Fruit fly (Drosophila melanogaster) whole organism, embryonic: ENCODE data around the gene Nlg4.
A peak's percentile ranks its signal among the peaks of the same experiment; 100 is the strongest.

Experiments used
- Awh ChIP-seq: fragments of 200-800 bp; sonication (Bioruptor generic); IDR thresholded peaks from 2 replicates; pipeline ENCODE4, ENCODE4 v1.3.6; 2022; ENCODE audit warnings: missing biosample characterization, missing genetic modification characterization
- CG11398 ChIP-seq: fragments of 200-800 bp; sonication (Bioruptor generic); optimal IDR thresholded peaks from 2 replicates; lab custom pipeline; 2016; ENCODE audit warnings: missing biosample characterization, missing genetic modification characterization
- CG12744 ChIP-seq: fragments of 200-800 bp; sonication (Bioruptor generic); optimal IDR thresholded peaks from 2 replicates; lab custom pipeline; 2016; ENCODE audit warnings: missing biosample characterization, missing genetic modification characterization
- CG13123 ChIP-seq: fragments of 200-800 bp; sonication (Bioruptor generic); optimal IDR thresholded peaks from 2 replicates; lab custom pipeline; 2016; ENCODE audit warnings: missing biosample characterization, missing genetic modification characterization
- CG14710 ChIP-seq: fragments of 200-800 bp; sonication (Bioruptor generic); optimal IDR thresholded peaks from 3 replicates; lab custom pipeline; 2019; ENCODE audit warnings: missing biosample characterization, mild to moderate bottlenecking, missing genetic modification characterization, moderate library complexity
- CG1603 ChIP-seq: fragments of 200-800 bp; sonication (Bioruptor generic); optimal IDR thresholded peaks from 2 replicates; lab custom pipeline; 2019; ENCODE audit warnings: missing biosample characterization, mild to moderate bottlenecking, missing genetic modification characterization, moderate library complexity
- CG17829 ChIP-seq: fragments of 200-800 bp; optimal IDR thresholded peaks from 2 replicates; lab custom pipeline; 2019; ENCODE audit warnings: missing biosample characterization, mild to moderate bottlenecking, missing genetic modification characterization, moderate library complexity
- CG17912 ChIP-seq: fragments of 200-800 bp; sonication (Bioruptor generic); optimal IDR thresholded peaks from 2 replicates; lab custom pipeline; 2018; ENCODE audit warnings: missing biosample characterization, mild to moderate bottlenecking, missing genetic modification characterization
- CG18262 ChIP-seq: fragments of 200-800 bp; optimal IDR thresholded peaks from 3 replicates; lab custom pipeline; 2019; ENCODE audit warnings: missing biosample characterization, mild to moderate bottlenecking, missing genetic modification characterization, moderate library complexity
- CG2129 ChIP-seq: fragments of 200-800 bp; sonication (Bioruptor generic); IDR thresholded peaks from 2 replicates; pipeline ENCODE4 v1.3.6; 2022; ENCODE audit warnings: missing biosample characterization, missing genetic modification characterization; ENCODE audit not compliant: partially characterized antibody
- CG2202 ChIP-seq: fragments of 200-800 bp; sonication (Bioruptor generic); optimal IDR thresholded peaks from 2 replicates; lab custom pipeline; 2018; ENCODE audit warnings: missing biosample characterization, mild to moderate bottlenecking, missing genetic modification characterization
- CG30020 ChIP-seq: fragments of 200-800 bp; optimal IDR thresholded peaks from 2 replicates; lab custom pipeline; 2019; ENCODE audit warnings: missing biosample characterization, mild to moderate bottlenecking, missing genetic modification characterization, moderate library complexity
- CG32767 ChIP-seq: fragments of 200-800 bp; sonication (Bioruptor generic); IDR thresholded peaks from 2 replicates; pipeline ENCODE4 v1.3.6; 2022; ENCODE audit warnings: missing biosample characterization, missing genetic modification characterization
- CG33213 ChIP-seq: fragments of 200-800 bp; sonication (Bioruptor generic); optimal IDR thresholded peaks from 3 replicates; lab custom pipeline; 2016; ENCODE audit warnings: missing biosample characterization, missing genetic modification characterization
- CG3407 ChIP-seq: fragments of 200-800 bp; sonication (Bioruptor generic); optimal IDR thresholded peaks from 2 replicates; lab custom pipeline; 2018; ENCODE audit warnings: missing biosample characterization, mild to moderate bottlenecking, missing genetic modification characterization
- CG6254 ChIP-seq: fragments of 200-800 bp; sonication (Bioruptor generic); optimal IDR thresholded peaks from 3 replicates; lab custom pipeline; 2017; ENCODE audit warnings: mild to moderate bottlenecking, missing biosample characterization, missing genetic modification reagents, missing genetic modification characterization
- CG6813 ChIP-seq: fragments of 200-800 bp; sonication (Bioruptor generic); optimal IDR thresholded peaks from 2 replicates; lab custom pipeline; 2017; ENCODE audit warnings: missing biosample characterization, missing genetic modification characterization, mild to moderate bottlenecking, moderate library complexity, missing genetic modification reagents
- CG7556 ChIP-seq: fragments of 200-800 bp; sonication (Bioruptor generic); optimal IDR thresholded peaks from 2 replicates; lab custom pipeline; 2017; ENCODE audit warnings: missing biosample characterization, mild to moderate bottlenecking, missing genetic modification characterization
- CG7745 ChIP-seq: fragments of 200-800 bp; sonication (Bioruptor generic); optimal IDR thresholded peaks from 2 replicates; lab custom pipeline; 2018; ENCODE audit warnings: missing biosample characterization, mild to moderate bottlenecking, missing genetic modification characterization, moderate library complexity
- CG8089 ChIP-seq: fragments of 200-800 bp; sonication (Bioruptor generic); optimal IDR thresholded peaks from 3 replicates; lab custom pipeline; 2016; ENCODE audit warnings: missing biosample characterization, missing genetic modification characterization
- CG8924 ChIP-seq: fragments of 200-800 bp; optimal IDR thresholded peaks from 3 replicates; lab custom pipeline; 2019; ENCODE audit warnings: missing biosample characterization, mild to moderate bottlenecking, missing genetic modification characterization, moderate library complexity
- CG9727 ChIP-seq: fragments of 200-800 bp; sonication (Bioruptor generic); optimal IDR thresholded peaks from 3 replicates; lab custom pipeline; 2017; ENCODE audit warnings: missing biosample characterization, mild to moderate bottlenecking, missing genetic modification characterization
- Camta ChIP-seq: fragments of 200-800 bp; sonication (Bioruptor generic); optimal IDR thresholded peaks from 2 replicates; lab custom pipeline; 2016; ENCODE audit warnings: missing biosample characterization, missing genetic modification characterization
- CoRest ChIP-seq: fragments of 200-800 bp; sonication (Bioruptor generic); optimal IDR thresholded peaks from 3 replicates; lab custom pipeline; 2018; ENCODE audit warnings: missing biosample characterization, mild to moderate bottlenecking, missing genetic modification characterization, moderate library complexity
- D ChIP-seq, 2 experiments: fragments of 200-800 bp in 1 of 2; fragments of >200 bp in 1 of 2; sonication (Bioruptor generic) in 1 of 2; optimal IDR thresholded peaks; 2 replicates in 1 of 2; 3 replicates in 1 of 2; lab custom pipeline; 2017; ENCODE audit warnings: mild to moderate bottlenecking in 1 of 2, missing biosample characterization in 1 of 2, missing genetic modification characterization in 1 of 2, missing genetic modification reagents in 1 of 2
- Dref ChIP-seq: fragments of 200-800 bp; sonication (Bioruptor generic); IDR thresholded peaks from 2 replicates; pipeline ENCODE4 v1.3.6; 2022; ENCODE audit warnings: missing biosample characterization, missing genetic modification characterization
- Fer1 ChIP-seq: fragments of 200-800 bp; sonication (Bioruptor generic); optimal IDR thresholded peaks from 2 replicates; lab custom pipeline; 2017; ENCODE audit warnings: missing biosample characterization, mild to moderate bottlenecking, missing genetic modification characterization
- Hr78 ChIP-seq, 2 experiments: fragments of 200-800 bp in 1 of 2; fragments of >200 bp in 1 of 2; sonication (Bioruptor generic) in 1 of 2; optimal IDR thresholded peaks; 2 replicates each; lab custom pipeline; 2017 to 2019; ENCODE audit warnings: missing biosample characterization in 2 of 2, missing genetic modification characterization in 2 of 2, mild to moderate bottlenecking in 1 of 2, moderate library complexity in 1 of 2
- Kr ChIP-seq: fragments of 200-800 bp; sonication (Bioruptor generic); optimal IDR thresholded peaks from 2 replicates; lab custom pipeline; 2017; ENCODE audit warnings: missing biosample characterization, mild to moderate bottlenecking, missing genetic modification characterization
- Mes4 ChIP-seq: fragments of 200-800 bp; sonication (Bioruptor generic); optimal IDR thresholded peaks from 2 replicates; lab custom pipeline; 2016; ENCODE audit warnings: missing biosample characterization, missing genetic modification characterization
- NC2β ChIP-seq: fragments of 200-800 bp; sonication (Bioruptor generic); optimal IDR thresholded peaks from 2 replicates; lab custom pipeline; 2016; ENCODE audit warnings: missing biosample characterization, missing genetic modification characterization
- Nf-YB ChIP-seq: fragments of 200-800 bp; sonication (Bioruptor generic); optimal IDR thresholded peaks from 3 replicates; lab custom pipeline; 2019; ENCODE audit warnings: missing biosample characterization, mild to moderate bottlenecking, missing genetic modification characterization, moderate library complexity
- Rfx ChIP-seq: fragments of 200-800 bp; sonication (Bioruptor generic); IDR thresholded peaks from 2 replicates; pipeline ENCODE4 v1.3.6; 2022; ENCODE audit warnings: missing biosample characterization, missing genetic modification characterization
- Six4 ChIP-seq: fragments of 200-800 bp; sonication (Bioruptor generic); optimal IDR thresholded peaks from 2 replicates; lab custom pipeline; 2016; ENCODE audit warnings: missing biosample characterization, missing genetic modification characterization
- TFAM ChIP-seq: fragments of 200-800 bp; sonication (Bioruptor generic); optimal IDR thresholded peaks from 2 replicates; lab custom pipeline; 2017; ENCODE audit warnings: missing biosample characterization, missing genetic modification characterization, inconsistent platforms
- Xbp1 ChIP-seq: fragments of 200-800 bp; sonication (Bioruptor generic); optimal IDR thresholded peaks from 3 replicates; lab custom pipeline; 2016; ENCODE audit warnings: missing biosample characterization, mild to moderate bottlenecking, missing genetic modification characterization
- bab2 ChIP-seq: fragments of 200-800 bp; sonication (Bioruptor generic); optimal IDR thresholded peaks from 2 replicates; lab custom pipeline; 2016; ENCODE audit warnings: missing biosample characterization, missing genetic modification characterization
- cas ChIP-seq: fragments of 200-800 bp; sonication (Bioruptor generic); IDR thresholded peaks from 2 replicates; pipeline ENCODE4 v1.3.6; 2022; ENCODE audit warnings: missing biosample characterization, missing genetic modification characterization
- chif ChIP-seq, 2 experiments: fragments of 200-800 bp; sonication (Bioruptor generic); optimal IDR thresholded peaks; 3 replicates each; lab custom pipeline; 2016; ENCODE audit warnings: missing biosample characterization in 2 of 2, missing genetic modification characterization in 2 of 2
- crc ChIP-seq: fragments of 200-800 bp; sonication (Bioruptor generic); optimal IDR thresholded peaks from 2 replicates; lab custom pipeline; 2016; ENCODE audit warnings: missing biosample characterization, missing genetic modification characterization
- dimm ChIP-seq: fragments of 200-800 bp; sonication (Bioruptor generic); IDR thresholded peaks from 2 replicates; pipeline ENCODE4 v1.3.6; 2022; ENCODE audit warnings: missing biosample characterization, missing genetic modification characterization
- dmrt11E ChIP-seq: fragments of 200-800 bp; sonication (Bioruptor generic); optimal IDR thresholded peaks from 3 replicates; lab custom pipeline; 2018; ENCODE audit warnings: missing biosample characterization, mild to moderate bottlenecking, missing genetic modification characterization, moderate library complexity
- dpn ChIP-seq, 2 experiments: fragments of 200-800 bp; sonication (Bioruptor generic); optimal IDR thresholded peaks; 3 replicates each; lab custom pipeline; 2016; ENCODE audit warnings: missing biosample characterization in 2 of 2, missing genetic modification characterization in 2 of 2
- fd102C ChIP-seq: fragments of 200-800 bp; sonication (Bioruptor generic); optimal IDR thresholded peaks from 2 replicates; lab custom pipeline; 2018; ENCODE audit warnings: missing biosample characterization, mild to moderate bottlenecking, missing genetic modification characterization, moderate library complexity
- gem ChIP-seq: fragments of 200-800 bp; sonication (Bioruptor generic); optimal IDR thresholded peaks from 2 replicates; lab custom pipeline; 2019; ENCODE audit warnings: missing biosample characterization, mild to moderate bottlenecking, missing genetic modification characterization, moderate library complexity
- lola ChIP-seq, 3 experiments: fragments of >200 bp in 2 of 3; fragments of 200-800 bp in 1 of 3; sonication (Bioruptor generic) in 1 of 3; optimal IDR thresholded peaks; 2 replicates each; lab custom pipeline; 2017 to 2019; ENCODE audit warnings: missing biosample characterization in 3 of 3, missing genetic modification characterization in 3 of 3, mild to moderate bottlenecking in 1 of 3, moderate library complexity in 1 of 3
- sqz ChIP-seq: fragments of 200-800 bp; sonication (Bioruptor generic); optimal IDR thresholded peaks from 3 replicates; lab custom pipeline; 2018; ENCODE audit warnings: missing biosample characterization, mild to moderate bottlenecking, missing genetic modification characterization
- tio ChIP-seq: fragments of 200-800 bp; sonication (Bioruptor generic); optimal IDR thresholded peaks from 2 replicates; lab custom pipeline; 2017; ENCODE audit warnings: missing biosample characterization, missing genetic modification characterization, inconsistent platforms
- wek ChIP-seq: fragments of 200-800 bp; sonication (Bioruptor generic); optimal IDR thresholded peaks from 3 replicates; lab custom pipeline; 2018; ENCODE audit warnings: missing biosample characterization, mild to moderate bottlenecking, missing genetic modification characterization, moderate library complexity
- zfh1 ChIP-seq: fragments of 200-800 bp; sonication (Bioruptor generic); IDR thresholded peaks from 3 replicates; pipeline ENCODE4 v1.3.6; 2022; ENCODE audit warnings: missing biosample characterization, missing genetic modification characterization

Nlg4 gene

DNA sequence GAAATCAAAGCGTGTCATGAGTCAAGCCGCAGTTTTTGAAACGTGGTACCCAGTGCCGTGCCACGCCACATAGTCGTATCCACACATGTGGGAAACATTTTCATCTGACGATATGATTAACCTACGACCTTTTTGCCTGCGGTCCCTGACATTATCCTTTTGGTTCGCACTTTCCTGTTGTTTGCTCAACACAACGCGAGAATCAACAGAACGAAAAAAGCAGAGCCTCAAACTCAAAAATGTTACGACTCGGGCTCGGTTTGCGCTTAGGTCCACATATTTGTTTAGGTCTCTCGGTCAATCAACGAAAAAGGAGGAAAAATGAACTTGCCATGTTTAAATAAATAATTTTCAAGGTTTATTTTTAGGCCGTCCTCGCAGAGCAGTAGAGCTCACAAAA lies 71.4 kb downstream of the Nlg4 start (continued):
- no peak for TF ChIP-seq cas
- peak; percentile 35 to 46 for TF ChIP-seq chif (GFP tag; optimal IDR thresholded peaks at IDR 0.05; lab: Kevin White, UChicago)
- TF ChIP-seq CG6813 (GFP tag; lab: Kevin White, UChicago), result peak; percentile 84
- peak; percentile 69 for TF ChIP-seq CG7745 (tag; lab: Kevin White, UChicago)
- peak; percentile 0 for TF ChIP-seq gem (tag; lab: Kevin White, UChicago)
- TF ChIP-seq sqz (GFP tag; lab: Kevin White, UChicago), result peak; percentile 27
- peak; percentile 12 for TF ChIP-seq wek (GFP tag; lab: Kevin White, UChicago)
- TF ChIP-seq CG13123 (GFP tag; lab: Kevin White, UChicago), result no peak
- TF ChIP-seq CG9727 (GFP tag; lab: Kevin White, UChicago), result peak; percentile 78
- peak; percentile 50 for TF ChIP-seq CG3407 (GFP tag; lab: Kevin White, UChicago)
- no peak for TF ChIP-seq D (optimal IDR thresholded peaks at IDR 0.05; lab: Kevin White, UChicago)
- TF ChIP-seq D (GFP tag; optimal IDR thresholded peaks at IDR 0.05; lab: Kevin White, UChicago), result peak; percentile 46
- TF ChIP-seq Awh (GFP tag; lab: Robert Waterston, UW), result no peak
- peak; percentile 65 for TF ChIP-seq CG11398 (GFP tag; lab: Kevin White, UChicago)
- TF ChIP-seq CG1603, result peak; percentile 5
- TF ChIP-seq CG6254 (GFP tag; lab: Kevin White, UChicago), result peak; percentile 14
- TF ChIP-seq CoRest (tag; lab: Kevin White, UChicago), result peak; percentile 2
- TF ChIP-seq zfh1 (GFP tag; lab: Robert Waterston, UW), result no peak
- peak; percentile 41 for TF ChIP-seq CG8089 (GFP tag; lab: Kevin White, UChicago)
- peak; percentile 28 for TF ChIP-seq Mes4 (GFP tag; lab: Kevin White, UChicago)
- TF ChIP-seq tio (GFP tag; lab: Kevin White, UChicago), result peak; percentile 12
- peak in 1 of 2 experiments; percentile 70 for TF ChIP-seq Hr78 (GFP tag; optimal IDR thresholded peaks at IDR 0.05; lab: Kevin White, UChicago)
- no peak for TF ChIP-seq CG33213
- TF ChIP-seq Rfx, result no peak
- TF ChIP-seq Xbp1 (GFP tag; lab: Kevin White, UChicago), result no peak
- peak; percentile 34 for TF ChIP-seq Camta (GFP tag; lab: Kevin White, UChicago)
- TF ChIP-seq CG12744 (GFP tag; lab: Kevin White, UChicago), result peak; percentile 1
- no peak for TF ChIP-seq CG2129 (GFP tag; lab: Robert Waterston, UW)
- peak; percentile 46 for TF ChIP-seq NC2β
- TF ChIP-seq CG14710 (tag; lab: Kevin White, UChicago), result peak; percentile 52
- no peak for TF ChIP-seq Dref (GFP tag; lab: Robert Waterston, UW)
- TF ChIP-seq dmrt11E (tag; lab: Kevin White, UChicago), result peak; percentile 57
- no peak for TF ChIP-seq crc
- no peak for TF ChIP-seq CG30020 (tag; lab: Kevin White, UChicago)
- TF ChIP-seq CG32767 (GFP tag; lab: Robert Waterston, UW), result no peak
- TF ChIP-seq Six4 (GFP tag; lab: Kevin White, UChicago), result no peak
- TF ChIP-seq Fer1 (GFP tag; lab: Kevin White, UChicago), result peak; percentile 16
- no peak for TF ChIP-seq dimm
- peak; percentile 93 for TF ChIP-seq Kr (GFP tag; lab: Kevin White, UChicago)
- TF ChIP-seq dpn (GFP tag; optimal IDR thresholded peaks at IDR 0.05; lab: Kevin White, UChicago), result peak in 1 of 2 experiments; percentile 39
- peak; percentile 16 for TF ChIP-seq bab2 (GFP tag; lab: Kevin White, UChicago)
- TF ChIP-seq fd102C (GFP tag; lab: Kevin White, UChicago), result peak; percentile 93
- no peak for TF ChIP-seq CG17912
- peak in 1 of 3 experiments; percentile 29 for TF ChIP-seq lola (GFP tag; optimal IDR thresholded peaks at IDR 0.05; lab: Kevin White, UChicago)
- peak; percentile 29 for TF ChIP-seq CG7556
- TF ChIP-seq CG2202 (tag; lab: Kevin White, UChicago), result peak; percentile 59
- peak; percentile 13 for TF ChIP-seq CG17829 (tag; lab: Kevin White, UChicago)
- peak; percentile 7 for TF ChIP-seq TFAM (GFP tag; lab: Kevin White, UChicago)
- peak; percentile 4 for TF ChIP-seq Nf-YB
- peak; percentile 24 for TF ChIP-seq CG18262 (tag; lab: Kevin White, UChicago)
- TF ChIP-seq CG8924 (tag; lab: Kevin White, UChicago), result peak; percentile 50
